Worm (Caenorhabditis elegans): ENCODE measurements around the gene T22B7.8.

DNA sequence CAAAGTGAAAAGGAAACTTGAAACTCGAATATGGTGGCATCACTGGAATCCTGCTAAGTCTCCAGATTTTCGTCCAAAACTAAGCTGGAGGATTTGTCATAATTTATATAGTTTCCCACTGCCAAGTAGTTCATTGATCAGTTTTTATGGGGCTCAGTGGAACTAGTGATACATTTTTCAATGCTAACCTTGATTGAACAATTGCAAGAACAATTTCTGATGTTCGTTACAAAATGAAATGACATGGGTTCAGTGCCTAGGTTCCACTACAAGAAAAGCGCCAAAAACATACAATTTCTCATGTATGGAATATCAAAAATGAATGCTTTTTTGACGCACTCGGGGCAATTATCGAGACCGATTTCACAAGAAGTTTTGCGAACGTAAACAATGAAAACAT lies 9.9 kb upstream of the T22B7.8 start:
- no peak for TF ChIP-seq elt-2 (tag; optimal IDR thresholded peaks at IDR 0.05)
- no peak for TF ChIP-seq zip-5 (tag; optimal IDR thresholded peaks at IDR 0.05)
- TF ChIP-seq fkh-10 (GFP tag; optimal IDR thresholded peaks at IDR 0.05), result no peak
- TF ChIP-seq mec-3 (tag; optimal IDR thresholded peaks at IDR 0.05; ENCODE audit: borderline replicate concordance), result no peak

All from whole organism, late embryonic.